Worm (Caenorhabditis elegans) whole organism, L1 larva: Measurements from ENCODE around the gene rgs-7.

Experiments used
- Y116A8C.19 ChIP-seq: sonication (generic microtip); optimal IDR thresholded peaks from 2 replicates; lab custom pipeline; 2016; ENCODE audit warnings: missing compliant biosample characterization, missing genetic modification characterization, borderline replicate concordance
- ama-1 ChIP-seq: fragments of 150-350 bp; optimal IDR thresholded peaks from 2 replicates; lab custom pipeline; 2014
- ceh-88 ChIP-seq: fragments of 200-800 bp; sonication (Bioruptor generic); IDR thresholded peaks from 2 replicates; pipeline ENCODE4 v1.3.6; 2022; ENCODE audit warnings: missing genetic modification characterization, missing compliant biosample characterization
- fos-1 ChIP-seq: fragments of 150-350 bp; optimal IDR thresholded peaks from 2 replicates; lab custom pipeline; 2014; ENCODE audit warnings: missing biosample characterization, missing genetic modification characterization
- irx-1 ChIP-seq: sonication (generic microtip); optimal IDR thresholded peaks from 2 replicates; lab custom pipeline; 2016; ENCODE audit warnings: missing genetic modification characterization, missing compliant biosample characterization
- lsy-2 ChIP-seq, 2 experiments: fragments of 150-350 bp; optimal IDR thresholded peaks; 2 replicates each; lab custom pipeline; 2014; ENCODE audit warnings: missing biosample characterization in 2 of 2, missing genetic modification characterization in 2 of 2
- nhr-12 ChIP-seq: sonication (generic microtip); optimal IDR thresholded peaks from 2 replicates; lab custom pipeline; 2017; ENCODE audit warnings: missing biosample characterization, missing genetic modification characterization
- nhr-28 ChIP-seq: fragments of 150-350 bp; optimal IDR thresholded peaks from 2 replicates; lab custom pipeline; 2014; ENCODE audit warnings: missing biosample characterization, missing genetic modification characterization
- snpc-4 ChIP-seq: fragments of 150-350 bp; optimal IDR thresholded peaks from 2 replicates; lab custom pipeline; 2014; ENCODE audit warnings: missing biosample characterization, missing genetic modification characterization
- swsn-7 ChIP-seq: sonication (generic microtip); optimal IDR thresholded peaks from 2 replicates; lab custom pipeline; 2016; ENCODE audit warnings: missing genetic modification characterization, missing compliant biosample characterization
- tlp-1 ChIP-seq: fragments of 150-350 bp; optimal IDR thresholded peaks from 2 replicates; lab custom pipeline; 2014; ENCODE audit warnings: missing biosample characterization, missing genetic modification characterization
- unc-130 ChIP-seq: fragments of 150-350 bp; optimal IDR thresholded peaks from 2 replicates; lab custom pipeline; 2017; ENCODE audit warnings: missing biosample characterization, missing genetic modification characterization, inconsistent platforms
- xbp-1 ChIP-seq: sonication (generic microtip); optimal IDR thresholded peaks from 2 replicates; lab custom pipeline; 2016; ENCODE audit warnings: missing genetic modification characterization, missing compliant biosample characterization

DNA sequence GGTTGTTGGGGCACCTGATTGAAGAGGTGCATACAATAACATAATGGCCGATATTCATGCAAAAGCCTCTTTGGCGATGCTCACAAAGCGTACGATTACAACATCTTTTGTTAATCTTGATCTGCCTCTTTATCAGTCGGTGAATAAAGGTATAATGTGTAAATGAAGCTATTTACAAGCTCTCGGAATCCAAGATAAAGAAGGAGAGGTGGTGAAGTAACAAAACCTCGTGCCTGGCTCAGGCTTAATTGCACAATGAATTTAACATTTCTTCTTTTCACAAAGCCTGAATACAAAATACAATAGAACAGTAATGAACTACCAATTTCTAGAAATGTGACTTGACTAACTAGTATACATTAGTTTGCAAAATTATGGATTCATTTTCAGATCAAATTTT lies 35.1 kb upstream of the rgs-7 start:
- TF ChIP-seq ceh-88, result no peak
- no peak for TF ChIP-seq nhr-12 (tag; lab: Kevin White, UChicago)
- TF ChIP-seq unc-130 (tag; lab: Kevin White, UChicago), result no peak
- no peak for TF ChIP-seq ama-1 (lab: Kevin White, UChicago)
- TF ChIP-seq nhr-28 (tag; lab: Kevin White, UChicago), result no peak
- no peak for TF ChIP-seq swsn-7 (tag; lab: Kevin White, UChicago)
- TF ChIP-seq tlp-1, result no peak
- no peak for TF ChIP-seq snpc-4 (tag; lab: Kevin White, UChicago)
- no peak for TF ChIP-seq xbp-1 (tag; lab: Kevin White, UChicago)
- no peak for TF ChIP-seq fos-1
- no peak for TF ChIP-seq lsy-2 (tag; optimal IDR thresholded peaks at IDR 0.05; lab: Kevin White, UChicago)
- TF ChIP-seq Y116A8C.19 (tag; lab: Kevin White, UChicago), result no peak
- no peak for TF ChIP-seq irx-1 (tag; lab: Kevin White, UChicago)
